Worm (Caenorhabditis elegans) whole organism, young adult: ENCODE data around the gene cah-3.

Experiments used
- dox-1 ChIP-seq: fragments of 200-800 bp; sonication (Bioruptor generic); IDR thresholded peaks from 2 replicates; pipeline ENCODE4 v1.3.6; 2022; ENCODE audit warnings: missing genetic modification reagents, missing genetic modification characterization, missing compliant biosample characterization
- gei-17 ChIP-seq: fragments of 200-800 bp; sonication (Bioruptor generic); optimal IDR thresholded peaks from 2 replicates; lab custom pipeline; 2018; ENCODE audit warnings: mild to moderate bottlenecking, missing genetic modification characterization, missing compliant biosample characterization
- lin-35 ChIP-seq, 3 experiments: fragments of 150-350 bp in 2 of 3; sonication (generic microtip) in 1 of 3; optimal IDR thresholded peaks; 2 replicates each; lab custom pipeline; 2014 to 2018; ENCODE audit warnings: missing biosample characterization in 3 of 3, missing genetic modification characterization in 3 of 3, missing genetic modification reagents in 3 of 3
- lsl-1 ChIP-seq: fragments of 200-800 bp; sonication (Bioruptor generic); optimal IDR thresholded peaks from 2 replicates; lab custom pipeline; 2018; ENCODE audit warnings: mild to moderate bottlenecking, missing genetic modification characterization, moderate library complexity, missing compliant biosample characterization
- snpc-4 ChIP-seq, 5 experiments: fragments of 150-350 bp in 1 of 5; sonication (generic microtip) in 4 of 5; optimal IDR thresholded peaks; 2 replicates each; lab custom pipeline; 2014 to 2018; ENCODE audit warnings: missing genetic modification characterization in 5 of 5, missing biosample characterization in 3 of 5, antibody characterized with exemption in 2 of 5, mild to moderate bottlenecking in 2 of 5, missing compliant biosample characterization in 2 of 5, missing genotype in 2 of 5, moderate library complexity in 2 of 5, missing genetic modification reagents in 1 of 5
- tlf-1 ChIP-seq: fragments of 200-800 bp; sonication (Bioruptor generic); optimal IDR thresholded peaks from 2 replicates; lab custom pipeline; 2018; ENCODE audit warnings: mild to moderate bottlenecking, missing genetic modification characterization, missing compliant biosample characterization
- ztf-22 ChIP-seq: fragments of 200-800 bp; sonication (Bioruptor generic); optimal IDR thresholded peaks from 2 replicates; lab custom pipeline; 2018; ENCODE audit warnings: mild to moderate bottlenecking, missing genetic modification characterization, moderate library complexity, missing compliant biosample characterization

DNA sequence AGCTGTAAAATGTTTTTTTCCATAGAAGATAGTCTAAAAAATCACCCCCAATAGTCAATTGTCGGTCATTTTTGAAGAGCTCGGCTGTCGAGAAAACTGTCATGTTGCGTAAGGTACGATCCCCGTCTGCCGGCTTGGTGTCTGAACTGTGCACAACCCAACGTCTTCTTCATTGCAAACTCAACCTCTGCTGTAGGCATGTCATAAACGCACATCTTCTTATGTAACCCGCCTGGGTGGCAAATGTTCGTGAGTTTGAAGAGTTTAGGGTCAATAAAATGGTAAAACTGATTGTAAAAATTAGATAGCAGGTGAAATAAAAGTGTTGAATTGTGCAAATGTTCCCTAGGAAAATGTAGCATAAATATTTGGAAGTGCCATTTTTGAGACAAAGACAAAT is 37.0 kb downstream of the cah-3 start:
- TF ChIP-seq lin-35 (GFP tag; optimal IDR thresholded peaks at IDR 0.05; lab: Kevin White, UChicago) (no peak), lsl-1 (GFP tag; lab: Kevin White, UChicago) (no peak), gei-17 (no peak), dox-1 (GFP tag; lab: Robert Waterston, UW) (no peak), snpc-4 (GFP tag; optimal IDR thresholded peaks at IDR 0.05; lab: Kevin White, UChicago) (no peak), snpc-4 (tag; optimal IDR thresholded peaks at IDR 0.05; lab: Kevin White, UChicago) (no peak), tlf-1 (GFP tag; lab: Kevin White, UChicago) (no peak), ztf-22 (GFP tag; lab: Kevin White, UChicago) (no peak)
